Worm (Caenorhabditis elegans) whole organism, midembryonic: ENCODE results near the gene C50F4.8.

Experiments
- flt-1 ChIP-seq: fragments of 200-800 bp; sonication (Bioruptor generic); IDR thresholded peaks from 2 replicates; pipeline ENCODE4 v1.3.6; 2022; ENCODE audit warnings: missing genetic modification characterization, missing compliant biosample characterization
- klf-2 ChIP-seq: fragments of 200-800 bp; sonication (Bioruptor generic); conservative IDR thresholded peaks from 2 replicates; pipeline ENCODE4 v1.3.6; 2022; ENCODE audit warnings: missing genetic modification reagents, missing genetic modification characterization, missing compliant biosample characterization
- med-1 ChIP-seq: sonication (generic microtip); optimal IDR thresholded peaks from 2 replicates; lab custom pipeline; 2017; ENCODE audit warnings: missing genetic modification characterization, mild to moderate bottlenecking, missing compliant biosample characterization, antibody characterized with exemption, missing genetic modification reagents; ENCODE audit not compliant: insufficient read depth
- ref-1 ChIP-seq: fragments of 200-800 bp; sonication (Bioruptor generic); conservative IDR thresholded peaks from 2 replicates; pipeline ENCODE4 v1.3.6; 2022; ENCODE audit warnings: missing genetic modification reagents, missing genetic modification characterization, missing compliant biosample characterization
- tab-1 ChIP-seq: fragments of 200-800 bp; sonication (Bioruptor generic); IDR thresholded peaks from 2 replicates; pipeline ENCODE4 v1.3.6; 2022; ENCODE audit warnings: missing genetic modification characterization, missing compliant biosample characterization

- TF ChIP-seq flt-1: no peak
- no peak for TF ChIP-seq med-1 (GFP tag; lab: Kevin White, UChicago)
- TF ChIP-seq ref-1 (GFP tag; lab: Robert Waterston, UW): no peak
- no peak for TF ChIP-seq klf-2 (GFP tag; lab: Robert Waterston, UW)
- TF ChIP-seq tab-1 (GFP tag; lab: Robert Waterston, UW): no peak
Measured at ce11 chrV:9477863-9478262, 40.8 kb downstream of the C50F4.8 start, which contains the start of gene nas-3.
